Worm (Caenorhabditis elegans) whole organism, L1 larva: ENCODE results near the gene C10C6.13.

Experiments
- efl-1 ChIP-seq, 4 experiments: fragments of 150-350 bp; optimal IDR thresholded peaks in 3 of 4; peaks in 1 of 4; 1 replicate in 1 of 4; 2 replicates in 3 of 4; lab custom pipeline; 2014; ENCODE audit warnings: missing biosample characterization in 2 of 4, missing genetic modification characterization in 2 of 4, missing genetic modification reagents in 2 of 4
- lin-13 ChIP-seq: fragments of 150-350 bp; optimal IDR thresholded peaks from 2 replicates; lab custom pipeline; 2014; ENCODE audit warnings: missing biosample characterization, missing genetic modification reagents, missing genetic modification characterization
- nhr-237 ChIP-seq: fragments of 150-350 bp; optimal IDR thresholded peaks from 2 replicates; lab custom pipeline; 2014; ENCODE audit warnings: missing biosample characterization, missing genetic modification characterization
- nhr-76 ChIP-seq: sonication (generic microtip); optimal IDR thresholded peaks from 2 replicates; lab custom pipeline; 2017; ENCODE audit warnings: missing biosample characterization, missing genetic modification characterization
- xbp-1 ChIP-seq: sonication (generic microtip); optimal IDR thresholded peaks from 2 replicates; lab custom pipeline; 2016; ENCODE audit warnings: missing genetic modification characterization, missing compliant biosample characterization

ce11 chrIV:11487889-11488556, 18.5 kb upstream of the C10C6.13 start:
- no peak for TF ChIP-seq efl-1 (optimal IDR thresholded peaks at IDR 0.05; lab: Kevin White, UChicago)
- TF ChIP-seq efl-1 (GFP tag; optimal IDR thresholded peaks at IDR 0.05 in 1 of 2; lab: Kevin White, UChicago), result no peak
- no peak for TF ChIP-seq xbp-1 (tag; lab: Kevin White, UChicago)
- no peak for TF ChIP-seq lin-13
- TF ChIP-seq nhr-237, result no peak
- no peak for TF ChIP-seq nhr-76
